Worm (Caenorhabditis elegans) whole organism, L4 larva: ENCODE measurements around the gene srt-65.

Experiments
- F10B5.3 ChIP-seq: sonication (generic microtip); optimal IDR thresholded peaks from 2 replicates; lab custom pipeline; 2016; ENCODE audit warnings: mild to moderate bottlenecking, missing genetic modification characterization, missing compliant biosample characterization
- F37D6.2 ChIP-seq: sonication (generic microtip); optimal IDR thresholded peaks from 2 replicates; lab custom pipeline; 2016; ENCODE audit warnings: mild to moderate bottlenecking, missing genetic modification characterization, missing compliant biosample characterization
- F44E2.7 ChIP-seq: fragments of 200-800 bp; sonication (Bioruptor generic); IDR thresholded peaks from 2 replicates; pipeline ENCODE4 v2.1.2; 2022; ENCODE audit warnings: missing genetic modification characterization, missing compliant biosample characterization
- R02D3.7 ChIP-seq: fragments of 150-350 bp; sonication (generic microtip); optimal IDR thresholded peaks from 3 replicates; lab custom pipeline; 2014; ENCODE audit warnings: missing biosample characterization, missing genetic modification characterization
- T20F7.1 ChIP-seq: fragments of 200-800 bp; sonication (Bioruptor generic); optimal IDR thresholded peaks from 2 replicates; lab custom pipeline; 2018; ENCODE audit warnings: mild to moderate bottlenecking, missing genetic modification characterization, missing compliant biosample characterization
- T26A8.4 ChIP-seq: fragments of 200-800 bp; sonication (Bioruptor generic); IDR thresholded peaks from 2 replicates; pipeline ENCODE4 v1.3.6; 2022; ENCODE audit warnings: missing genetic modification characterization, missing compliant biosample characterization
- aly-2 ChIP-seq: sonication (generic microtip); optimal IDR thresholded peaks from 2 replicates; lab custom pipeline; 2018; ENCODE audit warnings: missing biosample characterization, missing genetic modification characterization
- ama-1 ChIP-seq: fragments of 150-350 bp; optimal IDR thresholded peaks from 2 replicates; lab custom pipeline; 2014; ENCODE audit warnings: inconsistent platforms, mixed read lengths
- arid-1 ChIP-seq: fragments of 200-800 bp; sonication (Bioruptor generic); conservative IDR thresholded peaks from 2 replicates; pipeline ENCODE4 v1.3.6; 2022; ENCODE audit warnings: missing genetic modification reagents, missing genetic modification characterization, missing compliant biosample characterization
- attf-4 ChIP-seq: sonication (generic microtip); optimal IDR thresholded peaks from 3 replicates; lab custom pipeline; 2017; ENCODE audit warnings: missing biosample characterization, missing genetic modification characterization
- ceh-28 ChIP-seq: fragments of 150-350 bp; optimal IDR thresholded peaks from 2 replicates; lab custom pipeline; 2014; ENCODE audit warnings: missing biosample characterization, missing genetic modification reagents, missing genetic modification characterization
- ceh-32 ChIP-seq: sonication (generic microtip); optimal IDR thresholded peaks from 2 replicates; lab custom pipeline; 2016; ENCODE audit warnings: mild to moderate bottlenecking, missing genetic modification characterization, missing compliant biosample characterization; ENCODE audit not compliant: poor library complexity
- ceh-82 ChIP-seq: sonication (generic microtip); optimal IDR thresholded peaks from 2 replicates; lab custom pipeline; 2017; ENCODE audit warnings: missing biosample characterization, missing genetic modification characterization
- cey-2 ChIP-seq: sonication (generic microtip); optimal IDR thresholded peaks from 3 replicates; lab custom pipeline; 2017; ENCODE audit warnings: missing genetic modification characterization, mild to moderate bottlenecking, missing compliant biosample characterization, antibody characterized with exemption, borderline replicate concordance; ENCODE audit not compliant: insufficient read depth
- ctbp-1 ChIP-seq: fragments of 200-800 bp; sonication (Bioruptor generic); IDR thresholded peaks from 2 replicates; pipeline ENCODE4 v1.3.6; 2022; ENCODE audit warnings: missing genetic modification reagents, missing genetic modification characterization, missing compliant biosample characterization
- daf-12 ChIP-seq: fragments of 150-350 bp; optimal IDR thresholded peaks from 2 replicates; lab custom pipeline; 2014; ENCODE audit warnings: missing biosample characterization, missing genetic modification reagents, missing genetic modification characterization
- daf-8 ChIP-seq: fragments of 200-800 bp; sonication (Bioruptor generic); IDR thresholded peaks from 2 replicates; pipeline ENCODE4 v1.3.6; 2022; ENCODE audit warnings: missing genetic modification characterization, missing compliant biosample characterization
- dmd-6 ChIP-seq: fragments of 200-800 bp; sonication (Bioruptor generic); IDR thresholded peaks from 2 replicates; pipeline ENCODE4 v1.3.6; 2022; ENCODE audit warnings: missing genetic modification reagents, missing genetic modification characterization, missing compliant biosample characterization
- dmd-9 ChIP-seq: fragments of 200-800 bp; sonication (Bioruptor generic); IDR thresholded peaks from 2 replicates; pipeline ENCODE4 v1.3.6; 2022; ENCODE audit warnings: missing genetic modification reagents, missing genetic modification characterization, missing compliant biosample characterization
- dve-1 ChIP-seq: sonication (generic microtip); optimal IDR thresholded peaks from 2 replicates; lab custom pipeline; 2017; ENCODE audit warnings: antibody characterized with exemption, mild to moderate bottlenecking, missing genetic modification characterization, missing compliant biosample characterization; ENCODE audit not compliant: insufficient read depth
- egl-27 ChIP-seq: sonication (generic microtip); optimal IDR thresholded peaks from 3 replicates; lab custom pipeline; 2017; ENCODE audit warnings: missing biosample characterization, missing genetic modification reagents, missing genetic modification characterization
- fos-1 ChIP-seq: fragments of 150-350 bp; optimal IDR thresholded peaks from 2 replicates; lab custom pipeline; 2014; ENCODE audit warnings: missing biosample characterization, missing genetic modification characterization
- jun-1 ChIP-seq: fragments of 150-350 bp; optimal IDR thresholded peaks from 2 replicates; lab custom pipeline; 2014; ENCODE audit warnings: missing biosample characterization, missing genetic modification reagents, missing genetic modification characterization
- lim-7 ChIP-seq: fragments of 200-800 bp; sonication (Bioruptor generic); IDR thresholded peaks from 2 replicates; pipeline ENCODE4 v1.3.6; 2022; ENCODE audit warnings: missing genetic modification characterization, missing compliant biosample characterization
- lin-1 ChIP-seq: fragments of 200-800 bp; sonication (Bioruptor generic); IDR thresholded peaks from 2 replicates; pipeline ENCODE4 v1.3.6; 2022; ENCODE audit warnings: missing genetic modification reagents, missing genetic modification characterization, missing compliant biosample characterization
- lin-13 ChIP-seq: fragments of 150-350 bp; optimal IDR thresholded peaks from 2 replicates; lab custom pipeline; 2014; ENCODE audit warnings: missing biosample characterization, missing genetic modification reagents, missing genetic modification characterization
- lin-29 ChIP-seq: fragments of 200-800 bp; sonication (Bioruptor generic); IDR thresholded peaks from 2 replicates; pipeline ENCODE4 v1.3.6; 2022; ENCODE audit warnings: missing genetic modification reagents, missing genetic modification characterization, missing compliant biosample characterization
- lir-3 ChIP-seq: sonication (generic microtip); optimal IDR thresholded peaks from 2 replicates; lab custom pipeline; 2016; ENCODE audit warnings: mild to moderate bottlenecking, missing genetic modification characterization, missing compliant biosample characterization
- lsy-2 ChIP-seq, 2 experiments: fragments of 150-350 bp in 1 of 2; sonication (generic microtip) in 1 of 2; optimal IDR thresholded peaks; 2 replicates each; lab custom pipeline; 2014 to 2017; ENCODE audit warnings: missing biosample characterization in 2 of 2, missing genetic modification characterization in 2 of 2
- mep-1 ChIP-seq: fragments of 150-350 bp; sonication (generic microtip); optimal IDR thresholded peaks from 3 replicates; lab custom pipeline; 2014; ENCODE audit warnings: missing biosample characterization, missing genetic modification characterization
- nhr-6 ChIP-seq: fragments of 150-350 bp; optimal IDR thresholded peaks from 2 replicates; lab custom pipeline; 2014; ENCODE audit warnings: missing biosample characterization, missing genetic modification characterization
- pqm-1 ChIP-seq: sonication (generic microtip); optimal IDR thresholded peaks from 2 replicates; lab custom pipeline; 2017; ENCODE audit warnings: missing biosample characterization, missing genetic modification characterization
- unc-130 ChIP-seq: sonication (generic microtip); optimal IDR thresholded peaks from 2 replicates; lab custom pipeline; 2016; ENCODE audit warnings: missing genetic modification reagents, missing genetic modification characterization, missing compliant biosample characterization
- unc-39 ChIP-seq: sonication (generic microtip); optimal IDR thresholded peaks from 2 replicates; lab custom pipeline; 2017; ENCODE audit warnings: missing biosample characterization, missing genetic modification characterization
- unc-62 ChIP-seq, 3 experiments: fragments of 150-350 bp in 1 of 3; sonication (generic microtip); optimal IDR thresholded peaks in 2 of 3; peaks in 1 of 3; 1 replicate in 1 of 3; 2 replicates in 2 of 3; lab custom pipeline; 2014 to 2017; ENCODE audit warnings: missing biosample characterization in 3 of 3, missing genetic modification characterization in 3 of 3, missing genetic modification reagents in 3 of 3, missing genotype in 1 of 3
- vab-7 ChIP-seq: fragments of 200-800 bp; sonication (Bioruptor generic); IDR thresholded peaks from 2 replicates; pipeline ENCODE4 v1.3.6; 2022; ENCODE audit warnings: missing genetic modification reagents, missing genetic modification characterization, missing compliant biosample characterization
- zfp-3 ChIP-seq: fragments of 200-800 bp; sonication (Bioruptor generic); conservative IDR thresholded peaks from 2 replicates; pipeline ENCODE4 v1.3.6; 2022; ENCODE audit warnings: missing genetic modification reagents, missing genetic modification characterization, missing compliant biosample characterization
- ztf-11 ChIP-seq: fragments of 150-350 bp; optimal IDR thresholded peaks from 2 replicates; lab custom pipeline; 2014; ENCODE audit warnings: missing biosample characterization, missing genetic modification characterization
- ztf-7 ChIP-seq: fragments of 150-350 bp; optimal IDR thresholded peaks from 2 replicates; lab custom pipeline; 2014; ENCODE audit warnings: missing biosample characterization, missing genetic modification characterization

The srt-65 gene

ce11 chrV:5161792-5162191, 10.9 kb downstream of the srt-65 start, which contains the start of gene abu-6:
Gene abu-6 (minus strand): TSS chrV:5161892.
- TF ChIP-seq F44E2.7 (GFP tag; lab: Robert Waterston, UW): no peak
- no peak for TF ChIP-seq jun-1
- no peak for TF ChIP-seq ama-1 (lab: Kevin White, UChicago)
- no peak for TF ChIP-seq cey-2 (tag; lab: Kevin White, UChicago)
- TF ChIP-seq ctbp-1: no peak
- TF ChIP-seq attf-4 (tag; lab: Kevin White, UChicago): no peak
- TF ChIP-seq egl-27 (tag; lab: Kevin White, UChicago): no peak
- TF ChIP-seq lin-13: no peak
- no peak for TF ChIP-seq lir-3 (tag; lab: Kevin White, UChicago)
- no peak for TF ChIP-seq lin-29 (GFP tag; lab: Robert Waterston, UW)
- no peak for TF ChIP-seq nhr-6 (tag; lab: Kevin White, UChicago)
- TF ChIP-seq dve-1: no peak

ce11 chrV:5158302-5158701, 14.4 kb downstream of the srt-65 start, which contains the start of gene abu-15:
Gene abu-15 (plus strand): TSS chrV:5158602.
- TF ChIP-seq lim-7 (0 out of 2 replicates have a peak, but pooled peaks have one; percentile 8), mep-1 (no peak)

- no peak for TF ChIP-seq dmd-9 (GFP tag; lab: Robert Waterston, UW)
- TF ChIP-seq, all 104 proteins: peak for 0
These were observed 15.1 kb downstream of the srt-65 start, which contains the start of gene srx-39 for ce11 chrV:5157660-5158059. Gene srx-39 (minus strand): TSS chrV:5157760.

- TF ChIP-seq unc-62 (GFP tag; optimal IDR thresholded peaks at IDR 0.05 in 1 of 2; lab: Kevin White, UChicago) (no peak), unc-62 (tag; optimal IDR thresholded peaks at IDR 0.05; lab: Kevin White, UChicago) (no peak), daf-8 (GFP tag; lab: Robert Waterston, UW) (no peak)
- TF ChIP-seq, all 104 proteins: peak for 0
These were observed 17.2 kb downstream of the srt-65 start, which contains the start of gene srx-38 for ce11 chrV:5155516-5155915. Gene srx-38 (minus strand): TSS chrV:5155616.

ce11 chrV:5150880-5151279, 21.9 kb downstream of the srt-65 start, which contains the start of gene srh-130:
Gene srh-130 (plus strand): TSS chrV:5151180.
- TF ChIP-seq ztf-7 (tag; lab: Kevin White, UChicago): no peak
- peak in 1 of 2 experiments; percentile 0 for TF ChIP-seq unc-62 (GFP tag; optimal IDR thresholded peaks at IDR 0.05 in 1 of 2; lab: Kevin White, UChicago)
- no peak for TF ChIP-seq unc-62 (tag; optimal IDR thresholded peaks at IDR 0.05; lab: Kevin White, UChicago)
- TF ChIP-seq T26A8.4 (GFP tag; lab: Robert Waterston, UW): no peak
- TF ChIP-seq unc-39: no peak

ce11 chrV:5146394-5146793, 26.3 kb downstream of the srt-65 start, which contains the start of gene F14F9.6:
Gene F14F9.6 (minus strand): TSS chrV:5146494.
- TF ChIP-seq fos-1 (tag; lab: Kevin White, UChicago): no peak
- no peak for TF ChIP-seq daf-12
- TF ChIP-seq pqm-1: no peak
- no peak for TF ChIP-seq arid-1 (GFP tag; lab: Robert Waterston, UW)
- TF ChIP-seq zfp-3 (GFP tag; lab: Robert Waterston, UW): no peak
- no peak for TF ChIP-seq daf-8 (GFP tag; lab: Robert Waterston, UW)
- TF ChIP-seq ztf-11 (tag; lab: Kevin White, UChicago): no peak
- TF ChIP-seq vab-7: no peak

ce11 chrV:5144541-5144940, 28.2 kb downstream of the srt-65 start, which contains the start of gene F14F9.2:
Gene F14F9.2 (plus strand): TSS chrV:5144841.
- TF ChIP-seq F37D6.2 (no peak), lir-3 (tag; lab: Kevin White, UChicago) (no peak), aly-2 (tag; lab: Kevin White, UChicago) (no peak), lin-1 (GFP tag; lab: Robert Waterston, UW) (no peak), dmd-9 (GFP tag; lab: Robert Waterston, UW) (no peak), ama-1 (lab: Kevin White, UChicago) (no peak), lim-7 (no peak), lsy-2 (tag; optimal IDR thresholded peaks at IDR 0.05; lab: Kevin White, UChicago) (no peak), ceh-28 (no peak), dmd-6 (GFP tag; lab: Robert Waterston, UW) (no peak), R02D3.7 (tag; lab: Kevin White, UChicago) (no peak), ceh-32 (tag; lab: Kevin White, UChicago) (no peak), vab-7 (no peak), ctbp-1 (no peak), attf-4 (tag; lab: Kevin White, UChicago) (no peak), zfp-3 (GFP tag; lab: Robert Waterston, UW) (no peak), F10B5.3 (tag; lab: Kevin White, UChicago) (no peak), ceh-82 (tag; lab: Kevin White, UChicago) (no peak), unc-130 (GFP tag; lab: Kevin White, UChicago) (no peak), T20F7.1 (GFP tag; lab: Kevin White, UChicago) (no peak)
